Worm (Caenorhabditis elegans) whole organism, late embryonic: ENCODE data around the gene cca-1.

Experiments
- ama-1 ChIP-seq: fragments of 150-350 bp; optimal IDR thresholded peaks from 2 replicates; lab custom pipeline; 2014
- ceh-14 ChIP-seq: sonication (generic microtip); optimal IDR thresholded peaks from 2 replicates; lab custom pipeline; 2016; ENCODE audit warnings: missing genotype, missing genetic modification characterization, missing compliant biosample characterization
- ceh-34 ChIP-seq: sonication (generic microtip); optimal IDR thresholded peaks from 2 replicates; lab custom pipeline; 2016; ENCODE audit warnings: mild to moderate bottlenecking, missing genetic modification characterization, missing compliant biosample characterization
- ceh-9 ChIP-seq: sonication (generic microtip); optimal IDR thresholded peaks from 2 replicates; lab custom pipeline; 2016; ENCODE audit warnings: mild to moderate bottlenecking, missing genetic modification characterization, inconsistent platforms, missing compliant biosample characterization
- hlh-15 ChIP-seq: sonication (generic microtip); optimal IDR thresholded peaks from 2 replicates; lab custom pipeline; 2016; ENCODE audit warnings: missing genetic modification characterization, missing compliant biosample characterization
- hlh-30 ChIP-seq: sonication (generic microtip); optimal IDR thresholded peaks from 2 replicates; lab custom pipeline; 2017; ENCODE audit warnings: antibody characterized with exemption, missing genetic modification characterization, missing compliant biosample characterization; ENCODE audit not compliant: insufficient read depth
- nhr-11 ChIP-seq: fragments of 150-350 bp; optimal IDR thresholded peaks from 2 replicates; lab custom pipeline; 2014; ENCODE audit warnings: missing biosample characterization, missing genetic modification characterization
- pha-2 ChIP-seq: sonication (generic microtip); optimal IDR thresholded peaks from 2 replicates; lab custom pipeline; 2017; ENCODE audit warnings: mild to moderate bottlenecking, missing genetic modification characterization, missing compliant biosample characterization
- pqm-1 ChIP-seq: sonication (generic microtip); optimal IDR thresholded peaks from 2 replicates; lab custom pipeline; 2016; ENCODE audit warnings: missing genetic modification characterization, missing compliant biosample characterization
- tbx-2 ChIP-seq: sonication (generic microtip); optimal IDR thresholded peaks from 2 replicates; lab custom pipeline; 2016; ENCODE audit warnings: missing genetic modification characterization, missing compliant biosample characterization

- TF ChIP-seq ceh-34 (tag; lab: Kevin White, UChicago) = no peak
- TF ChIP-seq tbx-2 (tag; lab: Kevin White, UChicago) = no peak
- no peak for TF ChIP-seq ama-1
- TF ChIP-seq ceh-14 (tag; lab: Kevin White, UChicago) = no peak
- TF ChIP-seq pqm-1 = no peak
- no peak for TF ChIP-seq pha-2 (tag; lab: Kevin White, UChicago)
- no peak for TF ChIP-seq ceh-9 (tag; lab: Kevin White, UChicago)
- TF ChIP-seq hlh-30 (tag; lab: Kevin White, UChicago) = no peak
- TF ChIP-seq hlh-15 (tag; lab: Kevin White, UChicago) = no peak
- TF ChIP-seq nhr-11 (tag; lab: Kevin White, UChicago) = no peak
Observed at ce11 chrX:7880848-7881247, 5.1 kb upstream of the cca-1 start, which contains the start of gene C39D10.8.
